Fruit fly (Drosophila melanogaster) whole organism, adult: ENCODE results near the gene Tep4.
A peak's percentile ranks its signal among the peaks of the same experiment; 100 is the strongest.

Source experiments
- CG11617 ChIP-seq: fragments of 200-800 bp; sonication (Bioruptor generic); optimal IDR thresholded peaks from 2 replicates; lab custom pipeline; 2017; ENCODE audit warnings: mild to moderate bottlenecking, missing biosample characterization, missing genetic modification reagents, missing genetic modification characterization
- CG12768 ChIP-seq: fragments of 200-800 bp; sonication (Bioruptor generic); optimal IDR thresholded peaks from 2 replicates; lab custom pipeline; 2017; ENCODE audit warnings: missing biosample characterization, missing genetic modification characterization, mild to moderate bottlenecking, moderate library complexity, missing genetic modification reagents
- CG14711 ChIP-seq: fragments of 200-800 bp; sonication (Bioruptor generic); optimal IDR thresholded peaks from 2 replicates; lab custom pipeline; 2018; ENCODE audit warnings: missing biosample characterization, mild to moderate bottlenecking, missing genetic modification characterization, moderate library complexity
- CG1620 ChIP-seq: fragments of 200-800 bp; sonication (Bioruptor generic); optimal IDR thresholded peaks from 2 replicates; lab custom pipeline; 2016; ENCODE audit warnings: missing biosample characterization, missing genetic modification characterization
- CG33017 ChIP-seq: fragments of 200-800 bp; sonication (Bioruptor generic); optimal IDR thresholded peaks from 2 replicates; lab custom pipeline; 2018; ENCODE audit warnings: missing biosample characterization, mild to moderate bottlenecking, missing genetic modification characterization, moderate library complexity
- CG5204 ChIP-seq: fragments of 200-800 bp; sonication (Bioruptor generic); optimal IDR thresholded peaks from 2 replicates; lab custom pipeline; 2016; ENCODE audit warnings: missing biosample characterization, missing genetic modification characterization
- CG7045 ChIP-seq: fragments of 200-800 bp; sonication (Bioruptor generic); optimal IDR thresholded peaks from 2 replicates; lab custom pipeline; 2017; ENCODE audit warnings: missing biosample characterization, mild to moderate bottlenecking, missing genetic modification characterization
- CG7101 ChIP-seq: fragments of 200-800 bp; sonication (Bioruptor generic); optimal IDR thresholded peaks from 2 replicates; lab custom pipeline; 2018; ENCODE audit warnings: missing biosample characterization, mild to moderate bottlenecking, missing genetic modification characterization, moderate library complexity
- Clk ChIP-seq: fragments of 200-800 bp; sonication (Bioruptor generic); optimal IDR thresholded peaks from 2 replicates; lab custom pipeline; 2017; ENCODE audit warnings: missing biosample characterization, missing genetic modification characterization
- Crg-1 ChIP-seq: fragments of 200-800 bp; sonication (Bioruptor generic); optimal IDR thresholded peaks from 2 replicates; lab custom pipeline; 2016; ENCODE audit warnings: missing biosample characterization, missing genetic modification characterization
- Hr96 ChIP-seq: fragments of 200-800 bp; sonication (Bioruptor generic); optimal IDR thresholded peaks from 2 replicates; lab custom pipeline; 2016; ENCODE audit warnings: missing biosample characterization, missing genetic modification characterization
- Mnt ChIP-seq: fragments of 200-800 bp; sonication (Bioruptor generic); optimal IDR thresholded peaks from 2 replicates; lab custom pipeline; 2016; ENCODE audit warnings: missing biosample characterization, mild to moderate bottlenecking, missing genetic modification characterization
- bab1 ChIP-seq: fragments of 200-800 bp; sonication (Bioruptor generic); optimal IDR thresholded peaks from 3 replicates; lab custom pipeline; 2019; ENCODE audit warnings: missing biosample characterization, mild to moderate bottlenecking, missing genetic modification characterization, moderate library complexity
- cic ChIP-seq: fragments of 200-800 bp; sonication (Bioruptor generic); optimal IDR thresholded peaks from 2 replicates; lab custom pipeline; 2017; ENCODE audit warnings: missing biosample characterization, mild to moderate bottlenecking, missing genetic modification characterization, moderate library complexity
- cnc ChIP-seq, 2 experiments: fragments of >200 bp; optimal IDR thresholded peaks; 2 replicates each; lab custom pipeline; 2017
- kay ChIP-seq: fragments of 200-800 bp; sonication (Bioruptor generic); peaks from one replicate; lab custom pipeline; 2016; ENCODE audit warnings: missing biosample characterization, missing genetic modification characterization, borderline replicate concordance
- ovo ChIP-seq: fragments of 200-800 bp; sonication (Bioruptor generic); optimal IDR thresholded peaks from 2 replicates; lab custom pipeline; 2016; ENCODE audit warnings: missing biosample characterization, missing genetic modification characterization
- pad ChIP-seq: fragments of 200-800 bp; sonication (Bioruptor generic); optimal IDR thresholded peaks from 3 replicates; lab custom pipeline; 2017; ENCODE audit warnings: missing biosample characterization, missing genetic modification characterization, mild to moderate bottlenecking, moderate library complexity, missing genetic modification reagents
- tj ChIP-seq: fragments of 200-800 bp; sonication (Bioruptor generic); optimal IDR thresholded peaks from 3 replicates; lab custom pipeline; 2017; ENCODE audit warnings: missing biosample characterization, mild to moderate bottlenecking, missing genetic modification characterization, moderate library complexity
- toe ChIP-seq: fragments of 200-800 bp; sonication (Bioruptor generic); optimal IDR thresholded peaks from 2 replicates; lab custom pipeline; 2016; ENCODE audit warnings: missing biosample characterization, missing genetic modification characterization

The Tep4 gene

dm6 chr2L:19570806-19571254, 22.5 kb downstream of the Tep4 start:
- TF ChIP-seq Hr96 (GFP tag; lab: Kevin White, UChicago) (no peak), cnc (optimal IDR thresholded peaks at IDR 0.05; lab: Kevin White, UChicago) (no peak), CG7101 (tag; lab: Kevin White, UChicago) (peak; percentile 24), CG14711 (peak; percentile 24), CG7045 (GFP tag; lab: Kevin White, UChicago) (peak; percentile 31), bab1 (GFP tag; lab: Kevin White, UChicago) (peak; percentile 10), Mnt (peak; percentile 2), pad (GFP tag; lab: Kevin White, UChicago) (peak; percentile 81), ovo (GFP tag; lab: Kevin White, UChicago) (peak; percentile 96)

dm6 chr2L:19571574-19572495, 23.5 kb downstream of the Tep4 start:
- TF ChIP-seq cnc (optimal IDR thresholded peaks at IDR 0.05; lab: Kevin White, UChicago) = no peak
- TF ChIP-seq Mnt = no peak
- no peak for TF ChIP-seq CG5204 (GFP tag; lab: Kevin White, UChicago)
- TF ChIP-seq ovo (GFP tag; lab: Kevin White, UChicago) = peak; percentile 18
- no peak for TF ChIP-seq kay (GFP tag; lab: Kevin White, UChicago)
- no peak for TF ChIP-seq CG7045 (GFP tag; lab: Kevin White, UChicago)
- no peak for TF ChIP-seq CG7101 (tag; lab: Kevin White, UChicago)
- TF ChIP-seq Crg-1 (GFP tag; lab: Kevin White, UChicago) = no peak
- TF ChIP-seq bab1 (GFP tag; lab: Kevin White, UChicago) = no peak
- no peak for TF ChIP-seq CG11617 (GFP tag; lab: Kevin White, UChicago)
- TF ChIP-seq Hr96 (GFP tag; lab: Kevin White, UChicago) = no peak
- TF ChIP-seq CG1620 (GFP tag; lab: Kevin White, UChicago) = no peak
- no peak for TF ChIP-seq CG12768 (GFP tag; lab: Kevin White, UChicago)
- TF ChIP-seq CG33017 (tag; lab: Kevin White, UChicago) = no peak
- TF ChIP-seq pad (GFP tag; lab: Kevin White, UChicago) = peak; percentile 85
- TF ChIP-seq CG14711 = no peak
- peak; percentile 5 for TF ChIP-seq tj (GFP tag; lab: Kevin White, UChicago)
- TF ChIP-seq toe = no peak
- TF ChIP-seq Clk (GFP tag; lab: Kevin White, UChicago) = no peak
- peak; percentile 31 for TF ChIP-seq cic (GFP tag; lab: Kevin White, UChicago)

- TF ChIP-seq CG14711 (peak; percentile 32), ovo (GFP tag; lab: Kevin White, UChicago) (peak; percentile 70), cic (GFP tag; lab: Kevin White, UChicago) (no peak), kay (GFP tag; lab: Kevin White, UChicago) (no peak), toe (no peak), Mnt (no peak), CG1620 (GFP tag; lab: Kevin White, UChicago) (no peak), CG5204 (GFP tag; lab: Kevin White, UChicago) (no peak), CG7101 (tag; lab: Kevin White, UChicago) (peak; percentile 42), pad (GFP tag; lab: Kevin White, UChicago) (peak; percentile 16), Crg-1 (GFP tag; lab: Kevin White, UChicago) (no peak), bab1 (GFP tag; lab: Kevin White, UChicago) (peak; percentile 52), CG7045 (GFP tag; lab: Kevin White, UChicago) (no peak), tj (GFP tag; lab: Kevin White, UChicago) (no peak), CG33017 (tag; lab: Kevin White, UChicago) (no peak), Clk (GFP tag; lab: Kevin White, UChicago) (no peak), CG12768 (GFP tag; lab: Kevin White, UChicago) (no peak), Hr96 (GFP tag; lab: Kevin White, UChicago) (no peak), CG11617 (GFP tag; lab: Kevin White, UChicago) (no peak), cnc (optimal IDR thresholded peaks at IDR 0.05; lab: Kevin White, UChicago) (no peak)
Observed at dm6 chr2L:19572496-19573317, 24.4 kb downstream of the Tep4 start.

dm6 chr2L:19574364-19574763, 26.1 kb downstream of the Tep4 start:
- no peak for TF ChIP-seq CG7045 (GFP tag; lab: Kevin White, UChicago)
- TF ChIP-seq CG14711 = no peak
- TF ChIP-seq CG11617 (GFP tag; lab: Kevin White, UChicago) = no peak
- no peak for TF ChIP-seq Clk (GFP tag; lab: Kevin White, UChicago)
- no peak for TF ChIP-seq CG5204 (GFP tag; lab: Kevin White, UChicago)

- TF ChIP-seq CG14711 (peak; percentile 57), ovo (GFP tag; lab: Kevin White, UChicago) (no peak), Crg-1 (GFP tag; lab: Kevin White, UChicago) (no peak), CG7101 (tag; lab: Kevin White, UChicago) (no peak), pad (GFP tag; lab: Kevin White, UChicago) (peak; percentile 98)
Observed at dm6 chr2L:19574959-19575625, 26.8 kb downstream of the Tep4 start.
